Fruit fly (Drosophila melanogaster): ENCODE measurements around the gene ImpL2.

The ImpL2 gene

dm6 chr3L:4272167-4272773, 36.3 kb upstream of the ImpL2 start (continued):
- TF ChIP-seq CG12769 (tag; optimal IDR thresholded peaks at IDR 0.05) (no peak), abd-A (tag; optimal IDR thresholded peaks at IDR 0.05) (no peak), H15 (GFP tag; IDR thresholded peaks at IDR 0.05) (no peak; the same call in 2 of the 3 replicates), mirr (GFP tag; optimal IDR thresholded peaks at IDR 0.05) (no peak), crp (GFP tag; optimal IDR thresholded peaks at IDR 0.05) (no peak), CG15011 (GFP tag; optimal IDR thresholded peaks at IDR 0.05) (peak; percentile 2), pum (GFP tag; optimal IDR thresholded peaks at IDR 0.05) (no peak), CG4617 (GFP tag; optimal IDR thresholded peaks at IDR 0.05; ENCODE audit: borderline replicate concordance) (no peak), Six4 (GFP tag; optimal IDR thresholded peaks at IDR 0.05) (no peak), D (optimal IDR thresholded peaks at IDR 0.05) (no peak), D (GFP tag; optimal IDR thresholded peaks at IDR 0.05) (peak; percentile 55), YL-1 (GFP tag; optimal IDR thresholded peaks at IDR 0.05) (no peak), CG34224 (GFP tag; IDR thresholded peaks at IDR 0.05; ENCODE audit: partially characterized antibody) (no peak), HHEX (GFP tag; optimal IDR thresholded peaks at IDR 0.05) (no peak), CG10147 (GFP tag; optimal IDR thresholded peaks at IDR 0.05) (no peak), CG8089 (GFP tag; optimal IDR thresholded peaks at IDR 0.05) (no peak), pfk (GFP tag; optimal IDR thresholded peaks at IDR 0.05) (no peak), CG1792 (GFP tag; optimal IDR thresholded peaks at IDR 0.05) (no peak), CG1602 (GFP tag; optimal IDR thresholded peaks at IDR 0.05) (no peak), ci (GFP tag; IDR thresholded peaks at IDR 0.05) (no peak), CG11093 (GFP tag; IDR thresholded peaks at IDR 0.05) (no peak), H2.0 (GFP tag; IDR thresholded peaks at IDR 0.05) (no peak), HLH4C (GFP tag; IDR thresholded peaks at IDR 0.05; ENCODE audit: partially characterized antibody) (no peak), ap (GFP tag; IDR thresholded peaks at IDR 0.05) (no peak), tap (tag; optimal IDR thresholded peaks at IDR 0.05) (no peak), CG16815 (GFP tag; optimal IDR thresholded peaks at IDR 0.05) (no peak), ro (GFP tag; IDR thresholded peaks at IDR 0.05) (no peak), Sry-δ (GFP tag; optimal IDR thresholded peaks at IDR 0.05) (no peak), CG18619 (GFP tag; optimal IDR thresholded peaks at IDR 0.05) (peak; percentile 14), tgo (GFP tag; IDR thresholded peaks at IDR 0.05) (no peak), CG15479 (GFP tag; optimal IDR thresholded peaks at IDR 0.05) (no peak), CG8281 (tag; optimal IDR thresholded peaks at IDR 0.05) (no peak), Dbx (GFP tag; IDR thresholded peaks at IDR 0.05) (no peak), CG16813 (GFP tag; IDR thresholded peaks at IDR 0.05; ENCODE audit: partially characterized antibody) (no peak), CG7987 (GFP tag; optimal IDR thresholded peaks at IDR 0.05) (peak; percentile 12), CG18011 (GFP tag; optimal IDR thresholded peaks at IDR 0.05) (no peak), Oaz (GFP tag; IDR thresholded peaks at IDR 0.05) (no peak), CG2875 (GFP tag; optimal IDR thresholded peaks at IDR 0.05) (peak; percentile 64), fu2 (GFP tag; optimal IDR thresholded peaks at IDR 0.05) (no peak), zfh2 (GFP tag; optimal IDR thresholded peaks at IDR 0.05) (no peak), ftz-f1 (GFP tag; optimal IDR thresholded peaks at IDR 0.05) (no peak), CG8388 (GFP tag; optimal IDR thresholded peaks at IDR 0.05) (no peak), Elba2 (GFP tag; optimal IDR thresholded peaks at IDR 0.05) (no peak), CG5953 (GFP tag; IDR thresholded peaks at IDR 0.05) (no peak), CG14050 (GFP tag; IDR thresholded peaks at IDR 0.05) (no peak), CG10274 (GFP tag; optimal IDR thresholded peaks at IDR 0.05) (no peak), ems (GFP tag; optimal IDR thresholded peaks at IDR 0.05) (no peak), sob (GFP tag; IDR thresholded peaks at IDR 0.05) (no peak), BtbVII (GFP tag; optimal IDR thresholded peaks at IDR 0.05) (no peak), CG17912 (GFP tag; optimal IDR thresholded peaks at IDR 0.05) (no peak), pros (GFP tag; optimal IDR thresholded peaks at IDR 0.05) (no peak)

All from whole organism, embryonic.